Fruit fly (Drosophila melanogaster): ENCODE measurements around the gene CG3631.

dm6 chr3R:14912449-14912987, 33.3 kb downstream of the CG3631 start:
- TF ChIP-seq psq (optimal IDR thresholded peaks at IDR 0.05) (no peak), ttk (optimal IDR thresholded peaks at IDR 0.05) (no peak), Myc (optimal IDR thresholded peaks at IDR 0.05) (no peak), Sin3A (optimal IDR thresholded peaks at IDR 0.05) (no peak)

Data from Kc167 (cell line).